Worm (Caenorhabditis elegans): Measurements from ENCODE around the gene enu-3.2.

- TF ChIP-seq tab-1 (GFP tag; IDR thresholded peaks at IDR 0.05) (no peak), cog-1 (tag; optimal IDR thresholded peaks at IDR 0.05) (no peak)
Observed at ce11 chrIII:4817240-4817639, 32.2 kb upstream of the enu-3.2 start, which contains the start of gene F26A1.4.

All from whole organism, midembryonic.